Comparison of ENCODE assay signal across 1 fruit fly cellular context in the genomic region with DNA sequence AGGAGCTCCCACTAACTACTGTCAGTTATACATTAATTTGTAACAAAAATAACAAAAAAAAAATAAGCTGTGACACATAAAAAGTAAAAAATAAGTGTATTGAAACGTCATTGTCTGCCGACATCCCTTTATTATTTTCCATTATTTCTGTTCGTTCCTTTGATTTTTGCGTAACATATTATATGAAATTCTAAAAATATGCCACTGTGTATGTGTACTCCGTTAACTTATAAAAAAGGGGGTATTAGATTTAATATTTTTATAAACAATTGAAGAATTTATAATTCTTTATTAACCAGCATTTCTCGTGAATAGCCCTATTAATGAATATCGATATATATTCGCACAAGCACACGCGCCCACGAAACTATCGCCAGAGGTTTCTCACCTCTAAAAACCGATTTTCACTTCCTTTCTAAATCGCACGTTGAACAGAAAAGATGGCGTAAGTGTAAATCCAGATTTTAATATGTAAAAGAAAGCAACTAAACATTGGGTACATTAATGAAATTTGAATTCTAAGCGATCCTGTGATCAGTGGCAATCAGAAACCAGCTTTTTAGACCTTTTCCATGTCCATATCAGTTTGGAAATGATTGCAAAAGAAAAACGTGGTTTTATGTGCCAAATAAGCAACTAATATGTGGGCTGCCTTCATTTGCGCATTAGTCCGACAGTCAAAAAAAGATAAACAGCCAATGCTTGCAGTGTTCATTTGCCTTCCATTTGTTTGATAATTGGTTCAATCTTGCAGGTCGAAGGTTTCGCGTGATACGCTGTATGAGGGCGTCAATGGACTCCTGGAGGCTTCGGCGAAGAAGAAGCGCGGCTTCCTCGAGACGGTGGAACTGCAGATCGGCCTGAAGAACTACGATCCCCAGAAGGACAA.
TF ChIP-seq lines count a peak whose summit lies in the region.

A gene (plus strand): TSS at position 406 of the 889 bp plus-strand sequence.

TF ChIP-seq in whole organism, embryonic, 481 proteins besides CTCF, POLR2A, EP300 and RAD21 (continued from another document):
- no peak for TF ChIP-seq bowl (GFP tag; IDR thresholded peaks at IDR 0.05; lab: Robert Waterston, UW)
- no peak for TF ChIP-seq sc (optimal IDR thresholded peaks at IDR 0.05; lab: Kevin White, UChicago)
- TF ChIP-seq sc (GFP tag; optimal IDR thresholded peaks at IDR 0.05; lab: Kevin White, UChicago) = no peak
- TF ChIP-seq CG6791 (GFP tag; IDR thresholded peaks at IDR 0.05; lab: Robert Waterston, UW; ENCODE audit: partially characterized antibody) = peak; percentile 92
- TF ChIP-seq Hmx (GFP tag; optimal IDR thresholded peaks at IDR 0.05; lab: Kevin White, UChicago) = no peak
- TF ChIP-seq B-H2 (GFP tag; optimal IDR thresholded peaks at IDR 0.05; lab: Kevin White, UChicago) = peak; percentile 84
- peak; percentile 99 for TF ChIP-seq MESR4 (GFP tag; optimal IDR thresholded peaks at IDR 0.05; lab: Kevin White, UChicago)
- peak; percentile 72 for TF ChIP-seq sisA (GFP tag; IDR thresholded peaks at IDR 0.05; lab: Robert Waterston, UW)
- TF ChIP-seq croc (GFP tag; conservative IDR thresholded peaks at IDR 0.05; lab: Robert Waterston, UW) = peak; percentile 53; the same call in 2 of the 3 replicates
- TF ChIP-seq tna (GFP tag; IDR thresholded peaks at IDR 0.05; lab: Robert Waterston, UW; ENCODE audit: partially characterized antibody) = peak; percentile 72
- no peak for TF ChIP-seq bigmax (GFP tag; optimal IDR thresholded peaks at IDR 0.05; lab: Kevin White, UChicago)
- no peak for TF ChIP-seq trh (GFP tag; optimal IDR thresholded peaks at IDR 0.05; lab: Kevin White, UChicago)
- peak; percentile 61 for TF ChIP-seq CG6654 (GFP tag; optimal IDR thresholded peaks at IDR 0.05; lab: Kevin White, UChicago)
- no peak for TF ChIP-seq tup (GFP tag; optimal IDR thresholded peaks at IDR 0.05; lab: Kevin White, UChicago)
- no peak for TF ChIP-seq twi (tag; optimal IDR thresholded peaks at IDR 0.05; lab: Kevin White, UChicago)
- TF ChIP-seq CG31388 (GFP tag; optimal IDR thresholded peaks at IDR 0.05; lab: Kevin White, UChicago) = no peak
- peak; percentile 60 for TF ChIP-seq ems (GFP tag; optimal IDR thresholded peaks at IDR 0.05; lab: Kevin White, UChicago)
- TF ChIP-seq CG1647 (GFP tag; optimal IDR thresholded peaks at IDR 0.05; lab: Kevin White, UChicago) = peak; percentile 17
- TF ChIP-seq CG7963 (GFP tag; IDR thresholded peaks at IDR 0.05; lab: Robert Waterston, UW; ENCODE audit: partially characterized antibody) = peak; percentile 88
- TF ChIP-seq usp (GFP tag; optimal IDR thresholded peaks at IDR 0.05; lab: Kevin White, UChicago) = no peak
- 0 out of 3 replicates have a peak, but pooled peaks have one; percentile 57 for TF ChIP-seq C15 (GFP tag; IDR thresholded peaks at IDR 0.05; lab: Robert Waterston, UW)
- peak; percentile 33 for TF ChIP-seq CG10267 (tag; optimal IDR thresholded peaks at IDR 0.05; lab: Kevin White, UChicago)
- TF ChIP-seq Jarid2 (GFP tag; optimal IDR thresholded peaks at IDR 0.05; lab: Kevin White, UChicago) = peak; percentile 45
- TF ChIP-seq salm (tag; optimal IDR thresholded peaks at IDR 0.05; lab: Kevin White, UChicago) = peak; percentile 17
- peak; percentile 35 for TF ChIP-seq Ssrp (tag; optimal IDR thresholded peaks at IDR 0.05; lab: Kevin White, UChicago)
TF ChIP-seq in whole organism, embryonic: peak in this region for 337.
